Worm (Caenorhabditis elegans) whole organism, early embryonic: Measurements from ENCODE around the gene T28A11.3.

ENCODE experiments used
- B0310.2 ChIP-seq: sonication (generic microtip); optimal IDR thresholded peaks from 2 replicates; lab custom pipeline; 2016; ENCODE audit warnings: mild to moderate bottlenecking, missing genetic modification characterization, missing compliant biosample characterization
- F13C5.2 ChIP-seq: sonication (generic microtip); optimal IDR thresholded peaks from 2 replicates; lab custom pipeline; 2017; ENCODE audit warnings: mild to moderate bottlenecking, missing genetic modification characterization, inconsistent platforms, missing compliant biosample characterization
- aly-1 ChIP-seq: sonication (generic microtip); optimal IDR thresholded peaks from 2 replicates; lab custom pipeline; 2016; ENCODE audit warnings: missing genetic modification characterization, missing compliant biosample characterization
- ama-1 ChIP-seq: fragments of 150-350 bp; optimal IDR thresholded peaks from 2 replicates; lab custom pipeline; 2014
- ceh-13 ChIP-seq: fragments of 200-800 bp; sonication (Bioruptor generic); optimal IDR thresholded peaks from 2 replicates; lab custom pipeline; 2018; ENCODE audit warnings: mild to moderate bottlenecking, missing genetic modification characterization, missing compliant biosample characterization
- ceh-36 ChIP-seq: sonication (generic microtip); optimal IDR thresholded peaks from 2 replicates; lab custom pipeline; 2016; ENCODE audit warnings: missing genetic modification characterization, inconsistent platforms, missing compliant biosample characterization
- ets-7 ChIP-seq: sonication (generic microtip); optimal IDR thresholded peaks from 2 replicates; lab custom pipeline; 2016; ENCODE audit warnings: missing genotype, missing genetic modification characterization, missing compliant biosample characterization
- flt-1 ChIP-seq: fragments of 200-800 bp; sonication (Bioruptor generic); IDR thresholded peaks from 2 replicates; pipeline ENCODE4 v1.3.6; 2022; ENCODE audit warnings: missing genetic modification characterization, missing compliant biosample characterization
- hmbx-1 ChIP-seq: sonication (generic microtip); optimal IDR thresholded peaks from 2 replicates; lab custom pipeline; 2016; ENCODE audit warnings: mild to moderate bottlenecking, missing genetic modification characterization, missing compliant biosample characterization
- hmg-4 ChIP-seq: fragments of 200-800 bp; sonication (Bioruptor generic); optimal IDR thresholded peaks from 2 replicates; lab custom pipeline; 2018; ENCODE audit warnings: mild to moderate bottlenecking, missing genetic modification characterization, missing compliant biosample characterization
- hnd-1 ChIP-seq: sonication (generic microtip); optimal IDR thresholded peaks from 2 replicates; lab custom pipeline; 2016; ENCODE audit warnings: missing genetic modification characterization, missing compliant biosample characterization
- pes-1 ChIP-seq: fragments of 200-800 bp; sonication (Bioruptor generic); IDR thresholded peaks from 2 replicates; pipeline ENCODE4 v1.3.6; 2022; ENCODE audit warnings: missing genetic modification reagents, missing genetic modification characterization, missing compliant biosample characterization
- scrt-1 ChIP-seq: fragments of 200-800 bp; sonication (Bioruptor generic); IDR thresholded peaks from 2 replicates; pipeline ENCODE4 v1.3.6; 2022; ENCODE audit warnings: missing genetic modification characterization, missing compliant biosample characterization
- sea-1 ChIP-seq: fragments of 200-800 bp; sonication (Bioruptor generic); conservative IDR thresholded peaks from 2 replicates; pipeline ENCODE4 v1.3.6; 2022; ENCODE audit warnings: missing genetic modification characterization, missing compliant biosample characterization
- tbx-11 ChIP-seq: fragments of 200-800 bp; sonication (Bioruptor generic); IDR thresholded peaks from 2 replicates; pipeline ENCODE4 v1.3.6; 2022; ENCODE audit warnings: missing genetic modification characterization, missing compliant biosample characterization
- tbx-37 ChIP-seq: fragments of 200-800 bp; sonication (Bioruptor generic); conservative IDR thresholded peaks from 2 replicates; pipeline ENCODE4 v1.3.6; 2022; ENCODE audit warnings: missing genetic modification reagents, missing genetic modification characterization, missing compliant biosample characterization
- tra-4 ChIP-seq: sonication (generic microtip); optimal IDR thresholded peaks from 2 replicates; lab custom pipeline; 2017; ENCODE audit warnings: missing genetic modification characterization, missing compliant biosample characterization

The T28A11.3 gene

ce11 chrV:3279138-3279537, 4.0 kb downstream of the T28A11.3 start:
- TF ChIP-seq tra-4 (tag; lab: Kevin White, UChicago), result no peak
- TF ChIP-seq aly-1, result no peak
- TF ChIP-seq hnd-1 (tag; lab: Kevin White, UChicago), result no peak
- TF ChIP-seq ceh-36 (tag; lab: Kevin White, UChicago), result no peak
- no peak for TF ChIP-seq sea-1 (GFP tag; lab: Robert Waterston, UW)
- TF ChIP-seq ets-7 (tag; lab: Kevin White, UChicago), result no peak
- no peak for TF ChIP-seq B0310.2 (tag; lab: Kevin White, UChicago)
- TF ChIP-seq tbx-11 (GFP tag; lab: Robert Waterston, UW), result no peak
- no peak for TF ChIP-seq hmbx-1 (tag; lab: Kevin White, UChicago)
- no peak for TF ChIP-seq tbx-37 (GFP tag; lab: Robert Waterston, UW)
- TF ChIP-seq F13C5.2, result no peak
- no peak for TF ChIP-seq flt-1 (GFP tag; lab: Robert Waterston, UW)
- TF ChIP-seq hmg-4, result no peak
- no peak for TF ChIP-seq scrt-1 (GFP tag; lab: Robert Waterston, UW)
- TF ChIP-seq ama-1, result no peak
- no peak for TF ChIP-seq ceh-13 (GFP tag; lab: Kevin White, UChicago)
- no peak for TF ChIP-seq pes-1 (GFP tag; lab: Robert Waterston, UW)

- no peak for TF ChIP-seq tra-4 (tag; lab: Kevin White, UChicago)
- no peak for TF ChIP-seq hmbx-1 (tag; lab: Kevin White, UChicago)
- no peak for TF ChIP-seq sea-1 (GFP tag; lab: Robert Waterston, UW)
- TF ChIP-seq flt-1 (GFP tag; lab: Robert Waterston, UW), result no peak
- no peak for TF ChIP-seq aly-1
Measured at ce11 chrV:3280009-3280408, 4.9 kb downstream of the T28A11.3 start, which contains the start of gene T28A11.2. T28A11.2 (plus strand) TSS chrV:3280379.

ce11 chrV:3281523-3281922, 6.4 kb downstream of the T28A11.3 start, which contains the start of gene T28A11.25:
T28A11.25 (plus strand) TSS chrV:3281823.
- TF ChIP-seq ama-1, result no peak
- TF ChIP-seq hmbx-1 (tag; lab: Kevin White, UChicago), result no peak
- TF ChIP-seq pes-1 (GFP tag; lab: Robert Waterston, UW), result no peak
- no peak for TF ChIP-seq tbx-37 (GFP tag; lab: Robert Waterston, UW)
- TF ChIP-seq B0310.2 (tag; lab: Kevin White, UChicago), result no peak
- TF ChIP-seq sea-1 (GFP tag; lab: Robert Waterston, UW), result no peak

- TF ChIP-seq ama-1 (no peak), hnd-1 (tag; lab: Kevin White, UChicago) (no peak), sea-1 (GFP tag; lab: Robert Waterston, UW) (no peak), tbx-11 (GFP tag; lab: Robert Waterston, UW) (no peak), flt-1 (GFP tag; lab: Robert Waterston, UW) (no peak), hmg-4 (no peak), pes-1 (GFP tag; lab: Robert Waterston, UW) (no peak), F13C5.2 (no peak), scrt-1 (GFP tag; lab: Robert Waterston, UW) (no peak), aly-1 (no peak), hmbx-1 (tag; lab: Kevin White, UChicago) (no peak), ets-7 (tag; lab: Kevin White, UChicago) (no peak), B0310.2 (tag; lab: Kevin White, UChicago) (no peak), tbx-37 (GFP tag; lab: Robert Waterston, UW) (no peak), ceh-36 (tag; lab: Kevin White, UChicago) (no peak), tra-4 (tag; lab: Kevin White, UChicago) (no peak), ceh-13 (GFP tag; lab: Kevin White, UChicago) (no peak)
Measured at ce11 chrV:3282957-3283356, 7.8 kb downstream of the T28A11.3 start, which contains the start of gene str-64. str-64 (plus strand) TSS chrV:3283257.

DNA sequence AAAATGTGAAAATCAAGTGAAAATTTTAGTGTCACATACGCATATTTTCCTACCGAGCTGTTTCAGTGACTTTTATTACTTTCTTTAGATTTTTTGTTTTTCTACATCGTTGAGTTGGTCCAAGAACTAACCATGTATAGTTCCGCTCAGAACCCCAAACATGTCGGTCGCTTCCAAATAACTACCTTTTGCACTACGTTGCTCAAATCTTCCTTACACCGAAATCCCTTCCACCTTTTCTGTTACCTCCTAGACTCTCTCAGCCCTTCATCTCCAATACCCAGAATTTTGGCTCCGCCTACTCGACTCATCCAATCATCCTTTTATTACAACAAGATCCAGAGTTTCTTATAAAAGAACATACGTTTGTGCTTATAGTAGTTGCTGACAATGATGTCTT, 9.5 kb downstream of the T28A11.3 start, which contains the start of gene F35F10.5:
Gene F35F10.5 (plus strand): TSS at position 301 of the 400 bp plus-strand sequence.
- no peak for TF ChIP-seq hnd-1 (tag; lab: Kevin White, UChicago)
- TF ChIP-seq ceh-36 (tag; lab: Kevin White, UChicago), result no peak
- TF ChIP-seq tbx-11 (GFP tag; lab: Robert Waterston, UW), result no peak
- TF ChIP-seq sea-1 (GFP tag; lab: Robert Waterston, UW), result no peak
- TF ChIP-seq ceh-13 (GFP tag; lab: Kevin White, UChicago), result no peak
- no peak for TF ChIP-seq ama-1
- no peak for TF ChIP-seq aly-1
- TF ChIP-seq flt-1 (GFP tag; lab: Robert Waterston, UW), result no peak
- TF ChIP-seq tbx-37 (GFP tag; lab: Robert Waterston, UW), result no peak
- no peak for TF ChIP-seq B0310.2 (tag; lab: Kevin White, UChicago)
- no peak for TF ChIP-seq tra-4 (tag; lab: Kevin White, UChicago)
- TF ChIP-seq ets-7 (tag; lab: Kevin White, UChicago), result no peak
- no peak for TF ChIP-seq pes-1 (GFP tag; lab: Robert Waterston, UW)
- no peak for TF ChIP-seq hmbx-1 (tag; lab: Kevin White, UChicago)
- no peak for TF ChIP-seq F13C5.2
- no peak for TF ChIP-seq scrt-1 (GFP tag; lab: Robert Waterston, UW)
- no peak for TF ChIP-seq hmg-4

DNA sequence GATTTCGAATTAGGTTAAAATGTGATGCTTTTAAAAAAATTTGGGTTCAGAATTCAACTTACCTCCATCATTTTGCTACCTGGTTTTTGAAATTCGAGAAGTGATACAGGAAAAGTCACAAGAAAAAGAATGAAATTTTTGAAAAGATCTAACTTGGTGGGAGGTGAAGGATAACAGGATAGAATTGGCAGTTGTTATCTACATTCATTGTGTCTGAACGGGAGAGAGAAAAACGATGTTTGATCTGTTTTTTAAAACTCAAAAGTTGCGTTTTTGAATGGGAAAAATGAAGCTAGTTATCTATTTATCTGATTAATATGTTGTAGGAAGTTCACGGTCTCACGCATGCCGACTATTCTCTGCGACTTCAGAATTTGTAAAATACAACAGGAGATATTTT, 12.2 kb downstream of the T28A11.3 start, which contains the start of gene F35F10.7:
Gene F35F10.7 (minus strand): TSS at position 101 of the 400 bp plus-strand sequence.
- TF ChIP-seq B0310.2 (tag; lab: Kevin White, UChicago) (no peak), tbx-37 (GFP tag; lab: Robert Waterston, UW) (no peak), ceh-13 (GFP tag; lab: Kevin White, UChicago) (no peak), ets-7 (tag; lab: Kevin White, UChicago) (no peak), sea-1 (GFP tag; lab: Robert Waterston, UW) (no peak), tra-4 (tag; lab: Kevin White, UChicago) (no peak), hmbx-1 (tag; lab: Kevin White, UChicago) (no peak)

- TF ChIP-seq sea-1 (GFP tag; lab: Robert Waterston, UW) (no peak), ceh-13 (GFP tag; lab: Kevin White, UChicago) (no peak), hmg-4 (no peak), tra-4 (tag; lab: Kevin White, UChicago) (no peak), tbx-11 (GFP tag; lab: Robert Waterston, UW) (no peak), flt-1 (GFP tag; lab: Robert Waterston, UW) (no peak), tbx-37 (GFP tag; lab: Robert Waterston, UW) (no peak), pes-1 (GFP tag; lab: Robert Waterston, UW) (no peak), scrt-1 (GFP tag; lab: Robert Waterston, UW) (no peak), ets-7 (tag; lab: Kevin White, UChicago) (no peak), aly-1 (no peak), ceh-36 (tag; lab: Kevin White, UChicago) (no peak), B0310.2 (tag; lab: Kevin White, UChicago) (no peak), hmbx-1 (tag; lab: Kevin White, UChicago) (no peak), F13C5.2 (no peak), ama-1 (no peak), hnd-1 (tag; lab: Kevin White, UChicago) (no peak)
Measured at ce11 chrV:3288134-3288533, 13.0 kb downstream of the T28A11.3 start.
